Fruit fly (Drosophila melanogaster) whole organism, adult: ENCODE measurements around the gene CG5810.

ENCODE experiments used
- CG11617 ChIP-seq: fragments of 200-800 bp; sonication (Bioruptor generic); optimal IDR thresholded peaks from 2 replicates; lab custom pipeline; 2017; ENCODE audit warnings: mild to moderate bottlenecking, missing biosample characterization, missing genetic modification reagents, missing genetic modification characterization
- CG12768 ChIP-seq: fragments of 200-800 bp; sonication (Bioruptor generic); optimal IDR thresholded peaks from 2 replicates; lab custom pipeline; 2017; ENCODE audit warnings: missing biosample characterization, missing genetic modification characterization, mild to moderate bottlenecking, moderate library complexity, missing genetic modification reagents
- CG14711 ChIP-seq: fragments of 200-800 bp; sonication (Bioruptor generic); optimal IDR thresholded peaks from 2 replicates; lab custom pipeline; 2018; ENCODE audit warnings: missing biosample characterization, mild to moderate bottlenecking, missing genetic modification characterization, moderate library complexity
- CG1620 ChIP-seq: fragments of 200-800 bp; sonication (Bioruptor generic); optimal IDR thresholded peaks from 2 replicates; lab custom pipeline; 2016; ENCODE audit warnings: missing biosample characterization, missing genetic modification characterization
- CG33017 ChIP-seq: fragments of 200-800 bp; sonication (Bioruptor generic); optimal IDR thresholded peaks from 2 replicates; lab custom pipeline; 2018; ENCODE audit warnings: missing biosample characterization, mild to moderate bottlenecking, missing genetic modification characterization, moderate library complexity
- CG5204 ChIP-seq: fragments of 200-800 bp; sonication (Bioruptor generic); optimal IDR thresholded peaks from 2 replicates; lab custom pipeline; 2016; ENCODE audit warnings: missing biosample characterization, missing genetic modification characterization
- CG7045 ChIP-seq: fragments of 200-800 bp; sonication (Bioruptor generic); optimal IDR thresholded peaks from 2 replicates; lab custom pipeline; 2017; ENCODE audit warnings: missing biosample characterization, mild to moderate bottlenecking, missing genetic modification characterization
- CG7101 ChIP-seq: fragments of 200-800 bp; sonication (Bioruptor generic); optimal IDR thresholded peaks from 2 replicates; lab custom pipeline; 2018; ENCODE audit warnings: missing biosample characterization, mild to moderate bottlenecking, missing genetic modification characterization, moderate library complexity
- Clk ChIP-seq: fragments of 200-800 bp; sonication (Bioruptor generic); optimal IDR thresholded peaks from 2 replicates; lab custom pipeline; 2017; ENCODE audit warnings: missing biosample characterization, missing genetic modification characterization
- Crg-1 ChIP-seq: fragments of 200-800 bp; sonication (Bioruptor generic); optimal IDR thresholded peaks from 2 replicates; lab custom pipeline; 2016; ENCODE audit warnings: missing biosample characterization, missing genetic modification characterization
- Hr96 ChIP-seq: fragments of 200-800 bp; sonication (Bioruptor generic); optimal IDR thresholded peaks from 2 replicates; lab custom pipeline; 2016; ENCODE audit warnings: missing biosample characterization, missing genetic modification characterization
- Mnt ChIP-seq: fragments of 200-800 bp; sonication (Bioruptor generic); optimal IDR thresholded peaks from 2 replicates; lab custom pipeline; 2016; ENCODE audit warnings: missing biosample characterization, mild to moderate bottlenecking, missing genetic modification characterization
- bab1 ChIP-seq: fragments of 200-800 bp; sonication (Bioruptor generic); optimal IDR thresholded peaks from 3 replicates; lab custom pipeline; 2019; ENCODE audit warnings: missing biosample characterization, mild to moderate bottlenecking, missing genetic modification characterization, moderate library complexity
- cic ChIP-seq: fragments of 200-800 bp; sonication (Bioruptor generic); optimal IDR thresholded peaks from 2 replicates; lab custom pipeline; 2017; ENCODE audit warnings: missing biosample characterization, mild to moderate bottlenecking, missing genetic modification characterization, moderate library complexity
- cnc ChIP-seq, 2 experiments: fragments of >200 bp; optimal IDR thresholded peaks; 2 replicates each; lab custom pipeline; 2017
- kay ChIP-seq: fragments of 200-800 bp; sonication (Bioruptor generic); peaks from one replicate; lab custom pipeline; 2016; ENCODE audit warnings: missing biosample characterization, missing genetic modification characterization, borderline replicate concordance
- ovo ChIP-seq: fragments of 200-800 bp; sonication (Bioruptor generic); optimal IDR thresholded peaks from 2 replicates; lab custom pipeline; 2016; ENCODE audit warnings: missing biosample characterization, missing genetic modification characterization
- pad ChIP-seq: fragments of 200-800 bp; sonication (Bioruptor generic); optimal IDR thresholded peaks from 3 replicates; lab custom pipeline; 2017; ENCODE audit warnings: missing biosample characterization, missing genetic modification characterization, mild to moderate bottlenecking, moderate library complexity, missing genetic modification reagents
- tj ChIP-seq: fragments of 200-800 bp; sonication (Bioruptor generic); optimal IDR thresholded peaks from 3 replicates; lab custom pipeline; 2017; ENCODE audit warnings: missing biosample characterization, mild to moderate bottlenecking, missing genetic modification characterization, moderate library complexity
- toe ChIP-seq: fragments of 200-800 bp; sonication (Bioruptor generic); optimal IDR thresholded peaks from 2 replicates; lab custom pipeline; 2016; ENCODE audit warnings: missing biosample characterization, missing genetic modification characterization

CG5810 gene

DNA sequence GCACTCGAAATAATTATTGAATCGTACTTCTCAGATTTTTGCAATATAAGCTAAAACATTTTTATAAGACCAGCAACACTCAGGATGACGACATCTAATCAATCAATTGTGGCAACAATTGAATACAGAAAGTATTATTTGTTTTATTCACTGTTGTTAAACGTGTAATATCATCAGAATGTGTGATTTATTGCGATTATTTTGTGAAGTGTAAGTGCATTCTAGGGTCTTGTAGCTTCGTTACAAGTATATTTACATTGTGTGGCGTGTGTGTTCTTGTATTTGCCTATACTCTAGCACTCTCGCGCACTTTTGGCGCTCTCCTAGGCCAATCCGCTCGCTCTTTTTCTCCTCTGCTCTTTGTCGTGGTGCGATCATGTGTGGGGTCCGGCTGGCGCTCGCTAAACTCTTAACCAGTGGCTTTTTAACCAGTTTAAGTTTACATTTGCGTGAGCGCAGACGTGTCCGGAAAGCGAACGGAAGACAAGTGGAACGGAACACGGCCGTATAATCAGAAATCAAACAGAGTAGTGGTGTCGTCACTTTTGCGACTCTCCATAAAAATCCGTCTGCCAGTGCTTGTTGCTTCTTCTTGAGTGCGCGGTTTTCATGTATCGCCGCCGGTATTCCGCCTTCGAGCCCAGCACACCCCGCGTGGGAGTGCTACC is 41.1 kb downstream of the CG5810 start:
- TF ChIP-seq pad (GFP tag; lab: Kevin White, UChicago) = peak; percentile 78
- TF ChIP-seq ovo (GFP tag; lab: Kevin White, UChicago) = peak; percentile 53
- peak; percentile 30 for TF ChIP-seq cic (GFP tag; lab: Kevin White, UChicago)
- TF ChIP-seq Crg-1 (GFP tag; lab: Kevin White, UChicago) = peak; percentile 57
- TF ChIP-seq CG5204 = peak; percentile 89
- TF ChIP-seq CG12768 (GFP tag; lab: Kevin White, UChicago) = peak; percentile 40
- peak; percentile 57 for TF ChIP-seq tj
- peak; percentile 86 for TF ChIP-seq bab1 (GFP tag; lab: Kevin White, UChicago)
- TF ChIP-seq Clk (GFP tag; lab: Kevin White, UChicago) = peak; percentile 74
- TF ChIP-seq CG7045 = peak; percentile 79
- peak; percentile 63 for TF ChIP-seq toe (GFP tag; lab: Kevin White, UChicago)
- no peak for TF ChIP-seq kay
- TF ChIP-seq Mnt = peak; percentile 39
- TF ChIP-seq CG33017 (tag; lab: Kevin White, UChicago) = peak; percentile 74
- TF ChIP-seq CG1620 (GFP tag; lab: Kevin White, UChicago) = peak; percentile 17
- peak; percentile 87 for TF ChIP-seq Hr96 (GFP tag; lab: Kevin White, UChicago)
- no peak for TF ChIP-seq cnc (optimal IDR thresholded peaks at IDR 0.05; lab: Kevin White, UChicago)
- TF ChIP-seq CG11617 = peak; percentile 91
- peak; percentile 87 for TF ChIP-seq CG14711 (tag; lab: Kevin White, UChicago)
- TF ChIP-seq CG7101 = peak; percentile 88

dm6 chr3R:21205680-21206326 is 42.2 kb downstream of the CG5810 start:
- TF ChIP-seq Clk (GFP tag; lab: Kevin White, UChicago) = no peak
- peak; percentile 5 for TF ChIP-seq tj
- TF ChIP-seq CG12768 (GFP tag; lab: Kevin White, UChicago) = peak; percentile 5

DNA sequence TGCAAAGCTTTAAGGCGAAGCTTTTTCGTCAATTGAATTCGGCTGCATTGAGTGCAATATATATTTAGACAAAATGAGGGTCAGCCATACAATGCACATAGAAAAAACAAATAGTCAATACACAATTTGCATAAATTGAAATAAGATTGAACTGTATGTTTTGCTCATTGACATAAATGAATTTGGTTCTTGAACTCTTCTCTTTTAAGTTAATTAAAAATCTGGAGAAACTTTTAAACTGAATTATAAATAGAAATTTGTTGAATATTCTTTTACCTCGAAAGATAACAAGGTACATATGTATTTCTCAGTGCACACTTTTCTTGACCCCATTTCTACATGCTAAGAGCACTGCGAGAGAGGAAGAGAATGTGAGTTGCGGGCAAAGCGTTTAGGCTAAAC is 42.8 kb downstream of the CG5810 start:
- TF ChIP-seq pad (GFP tag; lab: Kevin White, UChicago) (no peak), bab1 (GFP tag; lab: Kevin White, UChicago) (peak; percentile 1), CG14711 (tag; lab: Kevin White, UChicago) (peak; percentile 32), CG7101 (peak; percentile 54), CG33017 (tag; lab: Kevin White, UChicago) (peak; percentile 51), CG11617 (peak; percentile 39)

- TF ChIP-seq tj (no peak), Mnt (peak; percentile 68), CG11617 (peak; percentile 18), kay (peak; percentile 90), CG7101 (peak; percentile 6), CG5204 (no peak), CG12768 (GFP tag; lab: Kevin White, UChicago) (peak; percentile 82), Hr96 (GFP tag; lab: Kevin White, UChicago) (no peak), pad (GFP tag; lab: Kevin White, UChicago) (no peak), Clk (GFP tag; lab: Kevin White, UChicago) (no peak), CG14711 (tag; lab: Kevin White, UChicago) (no peak), cic (GFP tag; lab: Kevin White, UChicago) (peak; percentile 99), Crg-1 (GFP tag; lab: Kevin White, UChicago) (peak; percentile 39), ovo (GFP tag; lab: Kevin White, UChicago) (peak; percentile 30), cnc (optimal IDR thresholded peaks at IDR 0.05; lab: Kevin White, UChicago) (peak in 1 of 2 experiments; percentile 88), CG33017 (tag; lab: Kevin White, UChicago) (peak; percentile 40)
Observed at dm6 chr3R:21206802-21207238, 43.2 kb downstream of the CG5810 start.

dm6 chr3R:21210081-21210480 is 46.5 kb downstream of the CG5810 start:
- TF ChIP-seq CG11617 (no peak), Crg-1 (GFP tag; lab: Kevin White, UChicago) (no peak), Clk (GFP tag; lab: Kevin White, UChicago) (no peak)

- TF ChIP-seq Crg-1 (GFP tag; lab: Kevin White, UChicago) (no peak), toe (GFP tag; lab: Kevin White, UChicago) (no peak), cnc (optimal IDR thresholded peaks at IDR 0.05; lab: Kevin White, UChicago) (no peak), CG12768 (GFP tag; lab: Kevin White, UChicago) (no peak), CG14711 (tag; lab: Kevin White, UChicago) (no peak), CG7101 (no peak), ovo (GFP tag; lab: Kevin White, UChicago) (peak; percentile 3), CG33017 (tag; lab: Kevin White, UChicago) (no peak), CG7045 (no peak), Hr96 (GFP tag; lab: Kevin White, UChicago) (no peak), tj (peak; percentile 63), Mnt (peak; percentile 18), CG5204 (no peak), pad (GFP tag; lab: Kevin White, UChicago) (no peak), cic (GFP tag; lab: Kevin White, UChicago) (no peak)
Observed at dm6 chr3R:21214693-21215145, 51.1 kb downstream of the CG5810 start, which contains the start of gene Ddrgk1. Gene Ddrgk1 (plus strand): TSS chr3R:21215079.
